Worm (Caenorhabditis elegans): Measurements from ENCODE around the gene C14C11.2.

- TF ChIP-seq cog-1 (tag; optimal IDR thresholded peaks at IDR 0.05): no peak
- TF ChIP-seq med-1 (GFP tag; optimal IDR thresholded peaks at IDR 0.05; ENCODE audit: insufficient read depth): no peak
- TF ChIP-seq flt-1 (GFP tag; IDR thresholded peaks at IDR 0.05): no peak
- TF ChIP-seq tab-1 (GFP tag; IDR thresholded peaks at IDR 0.05): no peak
- no peak for TF ChIP-seq ref-1 (GFP tag; conservative IDR thresholded peaks at IDR 0.05)
- TF ChIP-seq klf-2 (GFP tag; conservative IDR thresholded peaks at IDR 0.05): no peak
- no peak for TF ChIP-seq T22C8.4 (GFP tag; IDR thresholded peaks at IDR 0.05)
Observed at ce11 chrV:5621390-5621789, 39.6 kb upstream of the C14C11.2 start, which contains the start of gene M03E7.1.
